Fruit fly (Drosophila melanogaster): Measurements from ENCODE around the gene snk.

- TF ChIP-seq CG11902 (GFP tag; optimal IDR thresholded peaks at IDR 0.05) (no peak), net (GFP tag; optimal IDR thresholded peaks at IDR 0.05) (no peak), CG10669 (GFP tag; optimal IDR thresholded peaks at IDR 0.05) (no peak)
These were observed 1.9 kb upstream of the snk start, which contains the start of gene Hsc70-2 for dm6 chr3R:13044459-13044858.
